Fruit fly (Drosophila melanogaster) whole organism, embryonic: ENCODE data around the gene Ufsp2.

Experiments
- CG10321 ChIP-seq: fragments of 200-800 bp; sonication (Bioruptor generic); IDR thresholded peaks from 2 replicates; pipeline ENCODE4 v1.3.6; 2022; ENCODE audit warnings: missing biosample characterization, missing genetic modification characterization
- CG11695 ChIP-seq: fragments of 200-800 bp; sonication (Bioruptor generic); IDR thresholded peaks from 3 replicates; pipeline ENCODE4 v1.3.6; 2022; ENCODE audit warnings: missing biosample characterization, missing genetic modification characterization
- CG12299 ChIP-seq: fragments of 200-800 bp; sonication (Bioruptor generic); optimal IDR thresholded peaks from 2 replicates; lab custom pipeline; 2018; ENCODE audit warnings: missing biosample characterization, mild to moderate bottlenecking, missing genetic modification characterization
- CG12769 ChIP-seq: fragments of 200-800 bp; sonication (Bioruptor generic); optimal IDR thresholded peaks from 2 replicates; lab custom pipeline; 2019; ENCODE audit warnings: missing biosample characterization, mild to moderate bottlenecking, missing genetic modification characterization, moderate library complexity
- CG13123 ChIP-seq: fragments of 200-800 bp; sonication (Bioruptor generic); optimal IDR thresholded peaks from 2 replicates; lab custom pipeline; 2016; ENCODE audit warnings: missing biosample characterization, missing genetic modification characterization
- CG13287 ChIP-seq: fragments of 200-800 bp; sonication (Bioruptor generic); IDR thresholded peaks from 2 replicates; pipeline ENCODE4 v1.3.6; 2022; ENCODE audit warnings: missing biosample characterization, missing genetic modification characterization; ENCODE audit not compliant: partially characterized antibody
- CG13296 ChIP-seq: fragments of 200-800 bp; sonication (Bioruptor generic); optimal IDR thresholded peaks from 3 replicates; lab custom pipeline; 2018; ENCODE audit warnings: missing biosample characterization, mild to moderate bottlenecking, missing genetic modification characterization
- CG15514 ChIP-seq: fragments of 200-800 bp; sonication (Bioruptor generic); optimal IDR thresholded peaks from 3 replicates; lab custom pipeline; 2017; ENCODE audit warnings: missing biosample characterization, missing genetic modification characterization, mild to moderate bottlenecking, moderate library complexity, missing genetic modification reagents
- CG17328 ChIP-seq: fragments of 200-800 bp; sonication (Bioruptor generic); IDR thresholded peaks from 2 replicates; pipeline ENCODE4 v1.3.6; 2022; ENCODE audit warnings: missing biosample characterization, missing genetic modification characterization
- CG17802 ChIP-seq: fragments of 200-800 bp; sonication (Bioruptor generic); optimal IDR thresholded peaks from 2 replicates; lab custom pipeline; 2018; ENCODE audit warnings: missing biosample characterization, mild to moderate bottlenecking, missing genetic modification characterization, moderate library complexity
- CG17829 ChIP-seq: fragments of 200-800 bp; optimal IDR thresholded peaks from 2 replicates; lab custom pipeline; 2019; ENCODE audit warnings: missing biosample characterization, mild to moderate bottlenecking, missing genetic modification characterization, moderate library complexity
- CG17912 ChIP-seq: fragments of 200-800 bp; sonication (Bioruptor generic); optimal IDR thresholded peaks from 2 replicates; lab custom pipeline; 2018; ENCODE audit warnings: missing biosample characterization, mild to moderate bottlenecking, missing genetic modification characterization
- CG2199 ChIP-seq: fragments of 200-800 bp; sonication (Bioruptor generic); IDR thresholded peaks from 3 replicates; pipeline ENCODE4 v1.3.6; 2022; ENCODE audit warnings: missing biosample characterization, missing genetic modification characterization
- CG32532 ChIP-seq: fragments of 200-800 bp; sonication (Bioruptor generic); IDR thresholded peaks from 2 replicates; pipeline ENCODE4 v1.3.6; 2022; ENCODE audit warnings: missing biosample characterization, missing genetic modification characterization
- CG4328 ChIP-seq: fragments of 200-800 bp; sonication (Bioruptor generic); optimal IDR thresholded peaks from 3 replicates; lab custom pipeline; 2017; ENCODE audit warnings: missing biosample characterization, missing genetic modification reagents, missing genetic modification characterization
- CG4820 ChIP-seq: fragments of 200-800 bp; sonication (Bioruptor generic); optimal IDR thresholded peaks from 3 replicates; lab custom pipeline; 2016; ENCODE audit warnings: missing biosample characterization, missing genetic modification characterization
- CG5180 ChIP-seq: fragments of 200-800 bp; sonication (Bioruptor generic); optimal IDR thresholded peaks from 3 replicates; lab custom pipeline; 2017; ENCODE audit warnings: missing biosample characterization, missing genetic modification characterization, mild to moderate bottlenecking, moderate library complexity, missing genetic modification reagents
- CG6654 ChIP-seq: fragments of 200-800 bp; sonication (Bioruptor generic); optimal IDR thresholded peaks from 2 replicates; lab custom pipeline; 2017; ENCODE audit warnings: missing biosample characterization, mild to moderate bottlenecking, missing genetic modification characterization
- CG7839 ChIP-seq: fragments of 200-800 bp; sonication (Bioruptor generic); optimal IDR thresholded peaks from 3 replicates; lab custom pipeline; 2018; ENCODE audit warnings: missing biosample characterization, mild to moderate bottlenecking, missing genetic modification characterization, moderate library complexity
- CG8765 ChIP-seq: fragments of 200-800 bp; sonication (Bioruptor generic); IDR thresholded peaks from 2 replicates; pipeline ENCODE4 v1.3.6; 2022; ENCODE audit warnings: missing biosample characterization, missing genetic modification characterization
- CG9932 ChIP-seq: fragments of 200-800 bp; sonication (Bioruptor generic); IDR thresholded peaks from 2 replicates; pipeline ENCODE4 v1.3.6; 2022; ENCODE audit warnings: missing biosample characterization, missing genetic modification characterization
- Chrac-16 ChIP-seq: fragments of 200-800 bp; sonication (Bioruptor generic); optimal IDR thresholded peaks from 3 replicates; lab custom pipeline; 2016; ENCODE audit warnings: missing biosample characterization, missing genetic modification characterization
- Doc2 ChIP-seq: fragments of 200-800 bp; sonication (Bioruptor generic); IDR thresholded peaks from 2 replicates; pipeline ENCODE4 v1.3.6; 2022; ENCODE audit warnings: missing biosample characterization, missing genetic modification characterization
- E2f2 ChIP-seq: fragments of 200-800 bp; sonication (Bioruptor generic); IDR thresholded peaks from 2 replicates; pipeline ENCODE4 v1.3.6; 2022; ENCODE audit warnings: missing biosample characterization, missing genetic modification characterization
- Ets97D ChIP-seq: fragments of 200-800 bp; sonication (Bioruptor generic); optimal IDR thresholded peaks from 3 replicates; lab custom pipeline; 2016; ENCODE audit warnings: missing biosample characterization, missing genetic modification characterization
- Gsc ChIP-seq: fragments of 200-800 bp; sonication (Bioruptor generic); IDR thresholded peaks from 2 replicates; pipeline ENCODE4 v1.3.6; 2022; ENCODE audit warnings: missing biosample characterization, missing genetic modification characterization
- H2.0 ChIP-seq: fragments of 200-800 bp; sonication (Bioruptor generic); IDR thresholded peaks from 2 replicates; pipeline ENCODE4 v1.3.6; 2022; ENCODE audit warnings: missing biosample characterization, missing genetic modification characterization
- HmgD ChIP-seq: fragments of 200-800 bp; sonication (Bioruptor generic); optimal IDR thresholded peaks from 3 replicates; lab custom pipeline; 2016; ENCODE audit warnings: missing biosample characterization, missing genetic modification characterization
- NFAT ChIP-seq: fragments of 200-800 bp; sonication (Bioruptor generic); IDR thresholded peaks from 2 replicates; pipeline ENCODE4 v1.3.6; 2022; ENCODE audit warnings: missing biosample characterization, missing genetic modification characterization
- Oli ChIP-seq: fragments of 200-800 bp; sonication (Bioruptor generic); optimal IDR thresholded peaks from 2 replicates; lab custom pipeline; 2018; ENCODE audit warnings: missing biosample characterization, mild to moderate bottlenecking, missing genetic modification characterization, moderate library complexity
- Opbp ChIP-seq: fragments of 200-800 bp; sonication (Bioruptor generic); IDR thresholded peaks from 3 replicates; pipeline ENCODE4 v1.3.6; 2022; ENCODE audit warnings: missing biosample characterization, missing genetic modification characterization; ENCODE audit not compliant: partially characterized antibody
- Pdp1 ChIP-seq, 2 experiments: fragments of 200-800 bp; sonication (Bioruptor generic); optimal IDR thresholded peaks; 3 replicates each; lab custom pipeline; 2016; ENCODE audit warnings: missing biosample characterization in 2 of 2, missing genetic modification characterization in 2 of 2, mild to moderate bottlenecking in 1 of 2, moderate library complexity in 1 of 2
- Ssrp ChIP-seq: fragments of 200-800 bp; sonication (Bioruptor generic); optimal IDR thresholded peaks from 2 replicates; lab custom pipeline; 2018; ENCODE audit warnings: missing biosample characterization, mild to moderate bottlenecking, missing genetic modification characterization, moderate library complexity
- Usf ChIP-seq: fragments of 200-800 bp; sonication (Bioruptor generic); optimal IDR thresholded peaks from 2 replicates; lab custom pipeline; 2017; ENCODE audit warnings: missing genotype, missing biosample characterization, missing genetic modification characterization
- YL-1 ChIP-seq: fragments of 200-800 bp; sonication (Bioruptor generic); optimal IDR thresholded peaks from 3 replicates; lab custom pipeline; 2017; ENCODE audit warnings: missing biosample characterization, mild to moderate bottlenecking, missing genetic modification characterization
- aop ChIP-seq: fragments of 200-800 bp; sonication (Bioruptor generic); IDR thresholded peaks from 2 replicates; pipeline ENCODE4 v1.3.6; 2022; ENCODE audit warnings: missing biosample characterization, missing genetic modification characterization
- bab2 ChIP-seq: fragments of 200-800 bp; sonication (Bioruptor generic); optimal IDR thresholded peaks from 2 replicates; lab custom pipeline; 2016; ENCODE audit warnings: missing biosample characterization, missing genetic modification characterization
- disco-r ChIP-seq: fragments of 200-800 bp; sonication (Bioruptor generic); optimal IDR thresholded peaks from 2 replicates; lab custom pipeline; 2016; ENCODE audit warnings: missing biosample characterization, missing genetic modification characterization
- esg ChIP-seq: fragments of 200-800 bp; sonication (Bioruptor generic); conservative IDR thresholded peaks from 2 replicates; pipeline ENCODE4 v1.3.6; 2022; ENCODE audit warnings: missing biosample characterization, missing genetic modification characterization
- hb ChIP-seq: fragments of 200-800 bp; sonication (Bioruptor generic); IDR thresholded peaks from 3 replicates; pipeline ENCODE4 v1.3.6; 2022; ENCODE audit warnings: missing biosample characterization, missing genetic modification characterization; ENCODE audit not compliant: partially characterized antibody
- insv ChIP-seq, 2 experiments: fragments of 200-800 bp; sonication (Bioruptor generic); optimal IDR thresholded peaks; 3 replicates each; lab custom pipeline; 2016 to 2018; ENCODE audit warnings: missing biosample characterization in 2 of 2, missing genetic modification characterization in 2 of 2
- lab ChIP-seq: fragments of 200-800 bp; sonication (Bioruptor generic); optimal IDR thresholded peaks from 3 replicates; lab custom pipeline; 2017; ENCODE audit warnings: missing biosample characterization, missing genetic modification characterization, mild to moderate bottlenecking, moderate library complexity, missing genetic modification reagents
- onecut ChIP-seq: fragments of 200-800 bp; sonication (Bioruptor generic); IDR thresholded peaks from 2 replicates; pipeline ENCODE4 v1.3.6; 2022; ENCODE audit warnings: missing biosample characterization, missing genetic modification characterization
- peb ChIP-seq: fragments of 200-800 bp; sonication (Bioruptor generic); IDR thresholded peaks from 2 replicates; pipeline ENCODE4 v1.3.6; 2022; ENCODE audit warnings: missing biosample characterization, missing genetic modification characterization
- rib ChIP-seq: fragments of 200-800 bp; sonication (Bioruptor generic); IDR thresholded peaks from 2 replicates; pipeline ENCODE4 v1.3.6; 2022; ENCODE audit warnings: missing biosample characterization, missing genetic modification characterization
- sd ChIP-seq: fragments of 200-800 bp; sonication (Bioruptor generic); optimal IDR thresholded peaks from 3 replicates; lab custom pipeline; 2018; ENCODE audit warnings: missing biosample characterization, mild to moderate bottlenecking, missing genetic modification characterization, moderate library complexity
- tna ChIP-seq: fragments of 200-800 bp; sonication (Bioruptor generic); IDR thresholded peaks from 2 replicates; pipeline ENCODE4 v1.3.6; 2022; ENCODE audit warnings: missing biosample characterization, missing genetic modification characterization; ENCODE audit not compliant: partially characterized antibody
- tx ChIP-seq: fragments of 200-800 bp; sonication (Bioruptor generic); optimal IDR thresholded peaks from 2 replicates; lab custom pipeline; 2016; ENCODE audit warnings: missing biosample characterization, missing genetic modification characterization
- wdn ChIP-seq: fragments of 200-800 bp; sonication (Bioruptor generic); IDR thresholded peaks from 2 replicates; pipeline ENCODE4 v1.3.6; 2022; ENCODE audit warnings: missing biosample characterization, missing genetic modification characterization

Ufsp2 gene

DNA sequence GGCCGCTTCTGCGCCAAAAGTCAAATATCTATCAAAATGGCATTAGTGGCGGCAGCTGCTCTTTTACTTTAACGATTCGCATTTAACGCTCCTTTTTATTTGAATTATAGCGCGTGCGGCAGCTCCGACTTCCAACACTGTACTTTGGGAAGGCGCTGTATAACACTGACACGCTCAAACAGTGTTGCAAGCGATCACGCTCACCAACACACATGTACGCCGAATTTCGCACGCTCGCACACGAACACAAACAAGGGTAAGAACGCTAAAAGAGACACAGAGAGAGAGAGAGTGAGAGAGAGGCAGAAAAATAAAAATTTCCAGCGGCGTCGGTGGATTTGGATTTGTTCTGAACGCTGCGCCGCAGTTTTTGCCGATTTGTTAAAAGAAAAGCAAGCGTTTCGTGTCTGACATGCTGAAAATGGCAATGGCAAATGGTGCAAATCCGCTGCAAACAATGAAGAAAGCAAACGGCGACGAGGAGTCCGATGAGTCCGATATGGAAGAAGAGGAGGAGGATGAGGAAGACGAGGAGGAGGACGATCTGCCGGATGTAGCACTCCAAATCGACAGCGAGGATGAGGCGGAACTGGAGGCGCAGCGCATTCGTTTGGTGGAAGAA is 43.4 kb downstream of the Ufsp2 start, which contains the start of gene Phs (continued):
- peak; percentile 97 for TF ChIP-seq rib (GFP tag; lab: Robert Waterston, UW)
- TF ChIP-seq CG4328 (GFP tag; lab: Kevin White, UChicago): peak; percentile 51
- peak; percentile 83 for TF ChIP-seq bab2
- TF ChIP-seq CG11695 (GFP tag; lab: Robert Waterston, UW): peak; percentile 43; the same call in 1 of the 3 replicates
- peak; percentile 96 for TF ChIP-seq NFAT (GFP tag; lab: Robert Waterston, UW)
- TF ChIP-seq CG4820 (GFP tag; lab: Kevin White, UChicago): peak; percentile 77
- peak; percentile 84 for TF ChIP-seq tx (GFP tag; lab: Kevin White, UChicago)
- TF ChIP-seq CG32532 (GFP tag; lab: Robert Waterston, UW): peak; percentile 81
- TF ChIP-seq CG6654 (GFP tag; lab: Kevin White, UChicago): no peak
- TF ChIP-seq wdn (GFP tag; lab: Robert Waterston, UW): peak; percentile 76
- TF ChIP-seq Usf: peak; percentile 48
- peak; percentile 62 for TF ChIP-seq CG13123 (GFP tag; lab: Kevin White, UChicago)
- peak; percentile 99 for TF ChIP-seq E2f2 (GFP tag; lab: Robert Waterston, UW)
- peak; percentile 90 for TF ChIP-seq lab (GFP tag; lab: Kevin White, UChicago)
- TF ChIP-seq HmgD (GFP tag; lab: Kevin White, UChicago): peak; percentile 95
- TF ChIP-seq CG12769 (tag; lab: Kevin White, UChicago): peak; percentile 82
- TF ChIP-seq aop: peak; percentile 15; the same call in 1 of the 2 replicates
- TF ChIP-seq Doc2 (GFP tag; lab: Robert Waterston, UW): no peak
- TF ChIP-seq onecut (GFP tag; lab: Robert Waterston, UW): peak; percentile 72
- peak; percentile 74 for TF ChIP-seq CG17802 (tag; lab: Kevin White, UChicago)
- peak; percentile 81 for TF ChIP-seq CG17912 (GFP tag; lab: Kevin White, UChicago)
- TF ChIP-seq CG13287 (GFP tag; lab: Robert Waterston, UW): peak; percentile 69
- TF ChIP-seq H2.0: peak; percentile 79
- TF ChIP-seq CG8765 (GFP tag; lab: Robert Waterston, UW): no peak
- TF ChIP-seq CG17829 (tag; lab: Kevin White, UChicago): peak; percentile 55
- TF ChIP-seq esg (GFP tag; lab: Robert Waterston, UW): no peak
- TF ChIP-seq Pdp1 (GFP tag; optimal IDR thresholded peaks at IDR 0.05; lab: Kevin White, UChicago): peak; percentile 69 to 87
- TF ChIP-seq CG9932 (GFP tag; lab: Robert Waterston, UW): peak; percentile 96
- TF ChIP-seq CG17328 (GFP tag; lab: Robert Waterston, UW): peak; percentile 66
- peak; percentile 26 for TF ChIP-seq Ssrp (tag; lab: Kevin White, UChicago)
- TF ChIP-seq CG10321 (GFP tag; lab: Robert Waterston, UW): 0 out of 2 replicates have a peak, but pooled peaks have one; percentile 34
- peak; percentile 42 for TF ChIP-seq sd (tag; lab: Kevin White, UChicago)
- TF ChIP-seq hb (GFP tag; lab: Robert Waterston, UW): no peak
- peak; percentile 9 for TF ChIP-seq Oli (tag; lab: Kevin White, UChicago)
- TF ChIP-seq Opbp (GFP tag; lab: Robert Waterston, UW): peak; percentile 72; the same call in 2 of the 3 replicates
- peak; percentile 89 for TF ChIP-seq Ets97D (GFP tag; lab: Kevin White, UChicago)
- TF ChIP-seq CG15514 (GFP tag; lab: Kevin White, UChicago): peak; percentile 75
- peak in 1 of 2 experiments; percentile 30 for TF ChIP-seq insv (GFP tag; optimal IDR thresholded peaks at IDR 0.05; lab: Kevin White, UChicago)
- TF ChIP-seq CG2199 (GFP tag; lab: Robert Waterston, UW): peak; percentile 71; the same call in 1 of the 3 replicates
- TF ChIP-seq CG13296 (GFP tag; lab: Kevin White, UChicago): peak; percentile 53
- TF ChIP-seq CG12299 (tag; lab: Kevin White, UChicago): no peak
- TF ChIP-seq tna: no peak
- TF ChIP-seq CG7839 (tag; lab: Kevin White, UChicago): peak; percentile 63
- TF ChIP-seq YL-1 (GFP tag; lab: Kevin White, UChicago): peak; percentile 77
- peak; percentile 84 for TF ChIP-seq Chrac-16 (GFP tag; lab: Kevin White, UChicago)
- TF ChIP-seq peb (GFP tag; lab: Robert Waterston, UW): peak; percentile 72
- no peak for TF ChIP-seq Gsc (GFP tag; lab: Robert Waterston, UW)
- no peak for TF ChIP-seq CG5180 (GFP tag; lab: Kevin White, UChicago)
- TF ChIP-seq disco-r (GFP tag; lab: Kevin White, UChicago): peak; percentile 74
